Worm (Caenorhabditis elegans) whole organism, L2 larva: Measurements from ENCODE around the gene cnt-1.

ENCODE experiments used
- C34F6.9 ChIP-seq: fragments of 150-350 bp; optimal IDR thresholded peaks from 2 replicates; lab custom pipeline; 2014; ENCODE audit warnings: missing biosample characterization, missing genetic modification characterization
- F13H6.1 ChIP-seq: sonication (generic microtip); optimal IDR thresholded peaks from 2 replicates; lab custom pipeline; 2016; ENCODE audit warnings: missing genetic modification characterization, missing compliant biosample characterization
- R02D3.7 ChIP-seq: fragments of 150-350 bp; optimal IDR thresholded peaks from 2 replicates; lab custom pipeline; 2014; ENCODE audit warnings: missing biosample characterization, missing genetic modification characterization
- Y55F3AM.14 ChIP-seq: fragments of 200-800 bp; sonication (Bioruptor generic); optimal IDR thresholded peaks from 2 replicates; lab custom pipeline; 2018; ENCODE audit warnings: mild to moderate bottlenecking, missing genetic modification characterization, missing compliant biosample characterization
- ZK546.5 ChIP-seq: sonication (generic microtip); optimal IDR thresholded peaks from 2 replicates; lab custom pipeline; 2017; ENCODE audit warnings: missing biosample characterization, missing genetic modification characterization
- alr-1 ChIP-seq: fragments of 150-350 bp; optimal IDR thresholded peaks from 2 replicates; lab custom pipeline; 2014; ENCODE audit warnings: missing biosample characterization, missing genetic modification characterization
- aly-2 ChIP-seq: fragments of 150-350 bp; optimal IDR thresholded peaks from 2 replicates; lab custom pipeline; 2014; ENCODE audit warnings: missing biosample characterization, missing genetic modification characterization
- ceh-16 ChIP-seq: fragments of 150-350 bp; optimal IDR thresholded peaks from 2 replicates; lab custom pipeline; 2014; ENCODE audit warnings: missing biosample characterization, missing genetic modification characterization
- ceh-82 ChIP-seq: fragments of 150-350 bp; optimal IDR thresholded peaks from 2 replicates; lab custom pipeline; 2014; ENCODE audit warnings: missing biosample characterization, missing genetic modification characterization
- dmd-4 ChIP-seq: sonication (generic microtip); optimal IDR thresholded peaks from 2 replicates; lab custom pipeline; 2017; ENCODE audit warnings: missing biosample characterization, missing genetic modification characterization
- egl-27 ChIP-seq: sonication (generic microtip); optimal IDR thresholded peaks from 3 replicates; lab custom pipeline; 2017; ENCODE audit warnings: missing biosample characterization, missing genetic modification reagents, missing genetic modification characterization
- elt-3 ChIP-seq: sonication (generic microtip); optimal IDR thresholded peaks from 2 replicates; lab custom pipeline; 2017; ENCODE audit warnings: missing biosample characterization, missing genetic modification characterization
- fos-1 ChIP-seq: fragments of 150-350 bp; optimal IDR thresholded peaks from 2 replicates; lab custom pipeline; 2014; ENCODE audit warnings: missing biosample characterization, missing genetic modification characterization
- lin-11 ChIP-seq: fragments of 150-350 bp; sonication (generic microtip); optimal IDR thresholded peaks from 2 replicates; lab custom pipeline; 2014; ENCODE audit warnings: missing biosample characterization, missing genetic modification characterization, inconsistent platforms, mixed read lengths
- lin-13 ChIP-seq: fragments of 150-350 bp; optimal IDR thresholded peaks from 2 replicates; lab custom pipeline; 2014; ENCODE audit warnings: missing biosample characterization, missing genetic modification reagents, missing genetic modification characterization
- lsy-2 ChIP-seq, 2 experiments: fragments of 150-350 bp in 1 of 2; sonication (generic microtip) in 1 of 2; optimal IDR thresholded peaks; 2 replicates each; lab custom pipeline; 2014 to 2017; ENCODE audit warnings: missing biosample characterization in 2 of 2, missing genetic modification characterization in 2 of 2
- mab-5 ChIP-seq: fragments of 150-350 bp; optimal IDR thresholded peaks from 2 replicates; lab custom pipeline; 2014; ENCODE audit warnings: missing biosample characterization, missing genetic modification characterization
- mbf-1 ChIP-seq: sonication (generic microtip); optimal IDR thresholded peaks from 2 replicates; lab custom pipeline; 2017; ENCODE audit warnings: missing biosample characterization, missing genetic modification characterization
- mdl-1 ChIP-seq, 2 experiments: fragments of 150-350 bp in 1 of 2; sonication (generic microtip) in 1 of 2; optimal IDR thresholded peaks; 2 replicates each; lab custom pipeline; 2017; ENCODE audit warnings: missing biosample characterization in 2 of 2, missing genetic modification characterization in 2 of 2
- nhr-10 ChIP-seq: sonication (generic microtip); optimal IDR thresholded peaks from 2 replicates; lab custom pipeline; 2017; ENCODE audit warnings: missing biosample characterization, missing genetic modification characterization
- nhr-11 ChIP-seq: fragments of 150-350 bp; optimal IDR thresholded peaks from 2 replicates; lab custom pipeline; 2014; ENCODE audit warnings: missing biosample characterization, missing genetic modification characterization
- nhr-129 ChIP-seq: fragments of 150-350 bp; optimal IDR thresholded peaks from 2 replicates; lab custom pipeline; 2014; ENCODE audit warnings: missing biosample characterization, missing genetic modification characterization
- nhr-21 ChIP-seq: fragments of 150-350 bp; optimal IDR thresholded peaks from 2 replicates; lab custom pipeline; 2014; ENCODE audit warnings: missing biosample characterization, missing genetic modification characterization
- nhr-237 ChIP-seq: fragments of 150-350 bp; optimal IDR thresholded peaks from 2 replicates; lab custom pipeline; 2014; ENCODE audit warnings: missing biosample characterization, missing genetic modification characterization
- nhr-25 ChIP-seq: fragments of 150-350 bp; sonication (generic microtip); optimal IDR thresholded peaks from 3 replicates; lab custom pipeline; 2014; ENCODE audit warnings: missing biosample characterization, missing genetic modification characterization
- nhr-77 ChIP-seq: fragments of 150-350 bp; optimal IDR thresholded peaks from 2 replicates; lab custom pipeline; 2014; ENCODE audit warnings: missing biosample characterization, missing genetic modification characterization
- peb-1 ChIP-seq: fragments of 150-350 bp; optimal IDR thresholded peaks from 2 replicates; lab custom pipeline; 2014; ENCODE audit warnings: missing biosample characterization, missing genetic modification characterization
- skn-1 ChIP-seq: sonication (generic microtip); optimal IDR thresholded peaks from 2 replicates; lab custom pipeline; 2017; ENCODE audit warnings: missing biosample characterization, missing genetic modification characterization
- sma-3 ChIP-seq: sonication (generic microtip); optimal IDR thresholded peaks from 2 replicates; lab custom pipeline; 2016; ENCODE audit warnings: missing genetic modification reagents, missing genetic modification characterization, missing compliant biosample characterization
- sma-9 ChIP-seq, 2 experiments: fragments of 150-350 bp in 1 of 2; sonication (generic microtip) in 1 of 2; optimal IDR thresholded peaks; 2 replicates each; lab custom pipeline; 2014 to 2016; ENCODE audit warnings: missing genetic modification characterization in 2 of 2, mild to moderate bottlenecking in 1 of 2, missing biosample characterization in 1 of 2, missing compliant biosample characterization in 1 of 2, missing genetic modification reagents in 1 of 2, moderate library complexity in 1 of 2
- unc-55 ChIP-seq: fragments of 150-350 bp; sonication (generic microtip); optimal IDR thresholded peaks from 3 replicates; lab custom pipeline; 2014; ENCODE audit warnings: missing biosample characterization, missing genetic modification reagents, missing genetic modification characterization
- unc-62 ChIP-seq: fragments of 150-350 bp; optimal IDR thresholded peaks from 2 replicates; lab custom pipeline; 2014; ENCODE audit warnings: missing biosample characterization, missing genetic modification reagents, missing genetic modification characterization
- zag-1 ChIP-seq: fragments of 150-350 bp; optimal IDR thresholded peaks from 2 replicates; lab custom pipeline; 2014; ENCODE audit warnings: missing biosample characterization, missing genetic modification characterization
- ztf-1 ChIP-seq: fragments of 200-800 bp; sonication (Bioruptor generic); conservative IDR thresholded peaks from 2 replicates; pipeline ENCODE4 v1.3.6; 2022; ENCODE audit warnings: missing genetic modification characterization, missing compliant biosample characterization
- ztf-11 ChIP-seq: sonication (generic microtip); optimal IDR thresholded peaks from 2 replicates; lab custom pipeline; 2017; ENCODE audit warnings: missing biosample characterization, missing genetic modification characterization

cnt-1 gene

ce11 chrII:12088833-12089232 lies at the start of gene cnt-1:
TSS of gene cnt-1 (minus strand) at chrII:12088868.
- TF ChIP-seq mdl-1 (tag; optimal IDR thresholded peaks at IDR 0.05; lab: Kevin White, UChicago), result no peak
- no peak for TF ChIP-seq mbf-1 (tag; lab: Kevin White, UChicago)
- TF ChIP-seq sma-3 (GFP tag; lab: Kevin White, UChicago), result no peak
- no peak for TF ChIP-seq skn-1 (tag; lab: Kevin White, UChicago)
- TF ChIP-seq C34F6.9, result no peak

ce11 chrII:12137983-12138382 lies 49.3 kb upstream of the cnt-1 start:
- TF ChIP-seq alr-1 (tag; lab: Kevin White, UChicago), result no peak
- no peak for TF ChIP-seq nhr-77
- TF ChIP-seq mab-5 (tag; lab: Kevin White, UChicago), result no peak
- no peak for TF ChIP-seq F13H6.1 (tag; lab: Kevin White, UChicago)
- TF ChIP-seq R02D3.7 (tag; lab: Kevin White, UChicago), result no peak
- TF ChIP-seq aly-2 (tag; lab: Kevin White, UChicago), result no peak
- TF ChIP-seq sma-3 (GFP tag; lab: Kevin White, UChicago), result no peak
- no peak for TF ChIP-seq lin-11 (tag; lab: Kevin White, UChicago)
- no peak for TF ChIP-seq dmd-4
- no peak for TF ChIP-seq unc-55 (GFP tag; lab: Kevin White, UChicago)

- TF ChIP-seq ztf-11 (tag; lab: Kevin White, UChicago) (no peak), nhr-237 (no peak), nhr-129 (tag; lab: Kevin White, UChicago) (no peak), mbf-1 (tag; lab: Kevin White, UChicago) (no peak), dmd-4 (no peak), unc-62 (GFP tag; lab: Kevin White, UChicago) (no peak), fos-1 (tag; lab: Kevin White, UChicago) (no peak), C34F6.9 (no peak), ceh-82 (tag; lab: Kevin White, UChicago) (no peak), zag-1 (tag; lab: Kevin White, UChicago) (no peak), ZK546.5 (tag; lab: Kevin White, UChicago) (no peak), unc-55 (GFP tag; lab: Kevin White, UChicago) (no peak), lin-13 (no peak), nhr-25 (tag; lab: Kevin White, UChicago) (no peak), skn-1 (tag; lab: Kevin White, UChicago) (no peak)
Measured at ce11 chrII:12130868-12131267, 42.2 kb upstream of the cnt-1 start, which contains the start of gene set-24. TSS of gene set-24 (minus strand) at chrII:12130968.

ce11 chrII:12130393-12130792 lies 41.7 kb upstream of the cnt-1 start:
- TF ChIP-seq lsy-2 (tag; optimal IDR thresholded peaks at IDR 0.05; lab: Kevin White, UChicago) (no peak), peb-1 (tag; lab: Kevin White, UChicago) (no peak), aly-2 (tag; lab: Kevin White, UChicago) (no peak), mbf-1 (tag; lab: Kevin White, UChicago) (no peak), zag-1 (tag; lab: Kevin White, UChicago) (no peak), lin-11 (tag; lab: Kevin White, UChicago) (no peak), lin-13 (no peak), sma-9 (GFP tag; optimal IDR thresholded peaks at IDR 0.05; lab: Kevin White, UChicago) (no peak), sma-9 (tag; optimal IDR thresholded peaks at IDR 0.05; lab: Kevin White, UChicago) (no peak)

- TF ChIP-seq nhr-129 (tag; lab: Kevin White, UChicago) (no peak), aly-2 (tag; lab: Kevin White, UChicago) (no peak), zag-1 (tag; lab: Kevin White, UChicago) (no peak), nhr-11 (tag; lab: Kevin White, UChicago) (no peak), peb-1 (tag; lab: Kevin White, UChicago) (no peak), nhr-237 (no peak), ceh-16 (tag; lab: Kevin White, UChicago) (no peak), elt-3 (tag; lab: Kevin White, UChicago) (no peak), nhr-77 (no peak), nhr-10 (tag; lab: Kevin White, UChicago) (no peak), Y55F3AM.14 (GFP tag; lab: Kevin White, UChicago) (no peak), ztf-1 (GFP tag; lab: Robert Waterston, UW) (no peak), egl-27 (tag; lab: Kevin White, UChicago) (no peak), mab-5 (tag; lab: Kevin White, UChicago) (no peak), nhr-21 (tag; lab: Kevin White, UChicago) (no peak), unc-55 (GFP tag; lab: Kevin White, UChicago) (no peak), lsy-2 (tag; optimal IDR thresholded peaks at IDR 0.05; lab: Kevin White, UChicago) (no peak)
Measured at ce11 chrII:12110997-12111396, 22.3 kb upstream of the cnt-1 start.
